Fruit fly (Drosophila melanogaster) whole organism: ENCODE data around the gene Arp8.

Experiments used
- pan ChIP-seq: fragments of >200 bp; optimal IDR thresholded peaks from 2 replicates; lab custom pipeline; 2017
- psq ChIP-seq: fragments of >200 bp; optimal IDR thresholded peaks from 2 replicates; lab custom pipeline; 2017

DNA sequence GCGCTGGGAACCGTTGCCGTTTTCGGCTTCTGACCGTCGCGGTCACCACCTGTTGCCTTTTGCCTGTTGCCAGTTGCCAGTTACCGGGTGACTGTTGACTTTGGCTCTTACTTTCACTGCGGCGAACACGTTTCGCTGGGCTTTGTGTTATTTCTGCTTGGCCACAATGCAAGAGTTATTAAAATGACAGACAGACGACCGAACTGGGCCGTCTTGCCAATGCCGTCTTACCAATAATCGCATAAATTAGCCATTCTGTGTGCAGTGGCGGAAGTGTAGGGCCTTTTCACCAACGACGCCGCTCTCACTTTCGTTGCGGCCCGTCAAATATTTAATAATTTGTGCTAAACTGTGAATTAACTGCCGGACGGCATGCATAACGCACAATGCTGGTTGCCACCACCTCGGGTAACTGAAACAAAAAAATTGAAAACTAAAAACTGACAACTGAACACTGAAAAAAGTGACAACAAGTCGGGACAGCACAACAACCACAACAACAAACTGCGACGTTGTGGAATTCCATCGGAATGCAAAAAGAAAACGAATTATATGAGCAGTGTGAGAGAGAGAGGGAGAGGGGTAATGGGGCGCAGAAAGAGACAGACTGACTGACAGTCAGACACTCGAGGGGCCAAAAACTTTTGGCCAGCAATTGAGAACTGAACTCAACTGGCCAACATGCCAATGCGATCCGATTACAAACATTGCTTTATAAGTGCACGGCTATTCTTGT is 32.1 kb downstream of the Arp8 start:
- TF ChIP-seq psq (lab: Kevin White, UChicago) = no peak
- no peak for TF ChIP-seq pan (lab: Kevin White, UChicago)
